Fruit fly (Drosophila melanogaster) whole organism, embryonic: Measurements from ENCODE around the gene Pkg21D.
A peak's percentile ranks its signal among the peaks of the same experiment; 100 is the strongest.

Experiments used
- Atf6 ChIP-seq: fragments of 200-800 bp; sonication (Bioruptor generic); IDR thresholded peaks from 2 replicates; pipeline ENCODE4 v1.3.6; 2022; ENCODE audit warnings: missing biosample characterization, missing genetic modification characterization
- CG10959 ChIP-seq: fragments of 200-800 bp; sonication (Bioruptor generic); IDR thresholded peaks from 2 replicates; pipeline ENCODE4 v1.3.6; 2022; ENCODE audit warnings: missing biosample characterization, missing genetic modification characterization
- CG11504 ChIP-seq: fragments of 200-800 bp; sonication (Bioruptor generic); optimal IDR thresholded peaks from 3 replicates; lab custom pipeline; 2019; ENCODE audit warnings: missing biosample characterization, mild to moderate bottlenecking, missing genetic modification characterization, moderate library complexity
- CG1603 ChIP-seq: fragments of 200-800 bp; sonication (Bioruptor generic); optimal IDR thresholded peaks from 2 replicates; lab custom pipeline; 2019; ENCODE audit warnings: missing biosample characterization, mild to moderate bottlenecking, missing genetic modification characterization, moderate library complexity
- CG17361 ChIP-seq: fragments of 200-800 bp; sonication (Bioruptor generic); IDR thresholded peaks from 3 replicates; pipeline ENCODE4 v1.3.6; 2022; ENCODE audit warnings: missing biosample characterization, missing genetic modification characterization
- CG2712 ChIP-seq: fragments of 200-800 bp; optimal IDR thresholded peaks from 3 replicates; lab custom pipeline; 2019; ENCODE audit warnings: missing biosample characterization, mild to moderate bottlenecking, missing genetic modification characterization, moderate library complexity
- CG31441 ChIP-seq: fragments of 200-800 bp; sonication (Bioruptor generic); IDR thresholded peaks from 2 replicates; pipeline ENCODE4 v1.3.6; 2022; ENCODE audit warnings: missing biosample characterization, missing genetic modification characterization
- CG33557 ChIP-seq: fragments of 200-800 bp; sonication (Bioruptor generic); optimal IDR thresholded peaks from 2 replicates; lab custom pipeline; 2019; ENCODE audit warnings: missing biosample characterization, mild to moderate bottlenecking, missing genetic modification characterization, moderate library complexity
- CG34422 ChIP-seq: fragments of 200-800 bp; sonication (Bioruptor generic); IDR thresholded peaks from 3 replicates; pipeline ENCODE4 v1.3.6; 2022; ENCODE audit warnings: missing biosample characterization, missing genetic modification characterization
- CG4328 ChIP-seq: fragments of 200-800 bp; sonication (Bioruptor generic); optimal IDR thresholded peaks from 3 replicates; lab custom pipeline; 2017; ENCODE audit warnings: missing biosample characterization, missing genetic modification reagents, missing genetic modification characterization
- CG5953 ChIP-seq: fragments of 200-800 bp; sonication (Bioruptor generic); IDR thresholded peaks from 2 replicates; pipeline ENCODE4 v1.3.6; 2022; ENCODE audit warnings: missing biosample characterization, missing genetic modification characterization
- CG7357 ChIP-seq: fragments of 200-800 bp; sonication (Bioruptor generic); IDR thresholded peaks from 3 replicates; pipeline ENCODE4 v1.3.6; 2022; ENCODE audit warnings: missing biosample characterization, missing genetic modification characterization
- CG8478 ChIP-seq: fragments of >200 bp; optimal IDR thresholded peaks from 2 replicates; lab custom pipeline; 2018
- CG9727 ChIP-seq: fragments of 200-800 bp; sonication (Bioruptor generic); optimal IDR thresholded peaks from 3 replicates; lab custom pipeline; 2017; ENCODE audit warnings: missing biosample characterization, mild to moderate bottlenecking, missing genetic modification characterization
- CG9797 ChIP-seq: fragments of 200-800 bp; sonication (Bioruptor generic); optimal IDR thresholded peaks from 3 replicates; lab custom pipeline; 2018; ENCODE audit warnings: missing biosample characterization, mild to moderate bottlenecking, missing genetic modification characterization
- Deaf1 ChIP-seq: fragments of 200-800 bp; optimal IDR thresholded peaks from 3 replicates; lab custom pipeline; 2019; ENCODE audit warnings: missing biosample characterization, mild to moderate bottlenecking, missing genetic modification characterization, moderate library complexity
- HLHmδ ChIP-seq: fragments of 200-800 bp; sonication (Bioruptor generic); optimal IDR thresholded peaks from 2 replicates; lab custom pipeline; 2018; ENCODE audit warnings: missing biosample characterization, mild to moderate bottlenecking, missing genetic modification characterization, moderate library complexity
- HmgZ ChIP-seq: fragments of 200-800 bp; sonication (Bioruptor generic); optimal IDR thresholded peaks from 2 replicates; lab custom pipeline; 2018; ENCODE audit warnings: missing biosample characterization, mild to moderate bottlenecking, missing genetic modification characterization
- Hr3 ChIP-seq: fragments of 200-800 bp; sonication (Bioruptor generic); optimal IDR thresholded peaks from 3 replicates; lab custom pipeline; 2016; ENCODE audit warnings: missing biosample characterization, missing genetic modification characterization
- Jarid2 ChIP-seq: fragments of 200-800 bp; sonication (Bioruptor generic); optimal IDR thresholded peaks from 3 replicates; lab custom pipeline; 2017; ENCODE audit warnings: mild to moderate bottlenecking, missing biosample characterization, missing genetic modification reagents, missing genetic modification characterization
- Max ChIP-seq: fragments of 200-800 bp; sonication (Bioruptor generic); optimal IDR thresholded peaks from 2 replicates; lab custom pipeline; 2016; ENCODE audit warnings: missing biosample characterization, mild to moderate bottlenecking, missing genetic modification characterization
- NC2α ChIP-seq: fragments of 200-800 bp; sonication (Bioruptor generic); optimal IDR thresholded peaks from 2 replicates; lab custom pipeline; 2016; ENCODE audit warnings: missing biosample characterization, missing genetic modification characterization
- Nf-YA ChIP-seq: fragments of 200-800 bp; sonication (Bioruptor generic); IDR thresholded peaks from 2 replicates; pipeline ENCODE4 v1.3.6; 2022; ENCODE audit warnings: missing biosample characterization, missing genetic modification characterization
- Ravus ChIP-seq: fragments of 200-800 bp; sonication (Bioruptor generic); IDR thresholded peaks from 2 replicates; pipeline ENCODE4 v1.3.6; 2022; ENCODE audit warnings: missing biosample characterization, missing genetic modification characterization
- Sox100B ChIP-seq: fragments of 200-800 bp; sonication (Bioruptor generic); optimal IDR thresholded peaks from 3 replicates; lab custom pipeline; 2018; ENCODE audit warnings: missing biosample characterization, mild to moderate bottlenecking, missing genetic modification characterization
- TFAM ChIP-seq: fragments of 200-800 bp; sonication (Bioruptor generic); optimal IDR thresholded peaks from 2 replicates; lab custom pipeline; 2017; ENCODE audit warnings: missing biosample characterization, missing genetic modification characterization, inconsistent platforms
- YL-1 ChIP-seq: fragments of 200-800 bp; sonication (Bioruptor generic); optimal IDR thresholded peaks from 3 replicates; lab custom pipeline; 2017; ENCODE audit warnings: missing biosample characterization, mild to moderate bottlenecking, missing genetic modification characterization
- ab ChIP-seq: fragments of 200-800 bp; sonication (Bioruptor generic); optimal IDR thresholded peaks from 2 replicates; lab custom pipeline; 2016; ENCODE audit warnings: missing biosample characterization, missing genetic modification characterization
- ac ChIP-seq: fragments of 200-800 bp; sonication (Bioruptor generic); optimal IDR thresholded peaks from 3 replicates; lab custom pipeline; 2017; ENCODE audit warnings: missing biosample characterization, mild to moderate bottlenecking, missing genetic modification characterization
- bab2 ChIP-seq: fragments of 200-800 bp; sonication (Bioruptor generic); optimal IDR thresholded peaks from 2 replicates; lab custom pipeline; 2016; ENCODE audit warnings: missing biosample characterization, missing genetic modification characterization
- bbx ChIP-seq: fragments of 200-800 bp; sonication (Bioruptor generic); IDR thresholded peaks from 2 replicates; pipeline ENCODE4 v1.3.6; 2022; ENCODE audit warnings: missing biosample characterization, missing genetic modification characterization; ENCODE audit not compliant: partially characterized antibody
- cad ChIP-seq: fragments of >200 bp; optimal IDR thresholded peaks from 2 replicates; lab custom pipeline; 2017; ENCODE audit warnings: missing biosample characterization, missing genetic modification characterization
- cato ChIP-seq: fragments of 200-800 bp; sonication (Bioruptor generic); optimal IDR thresholded peaks from 2 replicates; lab custom pipeline; 2016; ENCODE audit warnings: missing biosample characterization, missing genetic modification characterization, borderline replicate concordance
- ci ChIP-seq: fragments of 200-800 bp; sonication (Bioruptor generic); IDR thresholded peaks from 3 replicates; pipeline ENCODE4 v1.3.6; 2022; ENCODE audit warnings: missing biosample characterization, missing genetic modification characterization
- fd64A ChIP-seq: fragments of 200-800 bp; sonication (Bioruptor generic); optimal IDR thresholded peaks from 3 replicates; lab custom pipeline; 2018; ENCODE audit warnings: missing biosample characterization, mild to moderate bottlenecking, missing genetic modification characterization
- gcm2 ChIP-seq: fragments of 200-800 bp; sonication (Bioruptor generic); optimal IDR thresholded peaks from 2 replicates; lab custom pipeline; 2016; ENCODE audit warnings: missing biosample characterization, missing genetic modification characterization
- gfzf ChIP-seq: fragments of 200-800 bp; sonication (Bioruptor generic); optimal IDR thresholded peaks from 2 replicates; lab custom pipeline; 2016; ENCODE audit warnings: missing biosample characterization, mild to moderate bottlenecking, missing genetic modification characterization, moderate library complexity
- hb ChIP-seq: fragments of 200-800 bp; sonication (Bioruptor generic); IDR thresholded peaks from 3 replicates; pipeline ENCODE4 v1.3.6; 2022; ENCODE audit warnings: missing biosample characterization, missing genetic modification characterization; ENCODE audit not compliant: partially characterized antibody
- hth ChIP-seq: fragments of >200 bp; optimal IDR thresholded peaks from 2 replicates; lab custom pipeline; 2017; ENCODE audit warnings: inconsistent platforms
- ken ChIP-seq: fragments of 200-800 bp; sonication (Bioruptor generic); IDR thresholded peaks from 3 replicates; pipeline ENCODE4 v1.3.6; 2022; ENCODE audit warnings: missing biosample characterization, missing genetic modification characterization
- luna ChIP-seq: fragments of 200-800 bp; sonication (Bioruptor generic); optimal IDR thresholded peaks from 2 replicates; lab custom pipeline; 2016; ENCODE audit warnings: missing biosample characterization, missing genetic modification characterization
- nau ChIP-seq: fragments of 200-800 bp; sonication (Bioruptor generic); optimal IDR thresholded peaks from 3 replicates; lab custom pipeline; 2017; ENCODE audit warnings: missing biosample characterization, mild to moderate bottlenecking, missing genetic modification characterization, missing genetic modification reagents
- otp ChIP-seq: fragments of 200-800 bp; sonication (Bioruptor generic); IDR thresholded peaks from 3 replicates; pipeline ENCODE4, ENCODE4 v1.3.6; 2022; ENCODE audit warnings: missing biosample characterization, missing genetic modification characterization
- pum ChIP-seq: fragments of 200-800 bp; sonication (Bioruptor generic); optimal IDR thresholded peaks from 2 replicates; lab custom pipeline; 2016; ENCODE audit warnings: missing biosample characterization, missing genetic modification characterization
- shn ChIP-seq: fragments of 200-800 bp; sonication (Bioruptor generic); optimal IDR thresholded peaks from 3 replicates; lab custom pipeline; 2016; ENCODE audit warnings: missing biosample characterization, missing genetic modification characterization
- slbo ChIP-seq: fragments of 200-800 bp; sonication (Bioruptor generic); IDR thresholded peaks from 2 replicates; pipeline ENCODE4 v1.3.6; 2022; ENCODE audit warnings: missing biosample characterization, missing genetic modification characterization
- slp2 ChIP-seq: fragments of 200-800 bp; sonication (Bioruptor generic); optimal IDR thresholded peaks from 2 replicates; lab custom pipeline; 2016; ENCODE audit warnings: missing biosample characterization, missing genetic modification characterization
- sr ChIP-seq: fragments of 200-800 bp; sonication (Bioruptor generic); IDR thresholded peaks from 3 replicates; pipeline ENCODE4 v1.3.6; 2022; ENCODE audit warnings: missing biosample characterization, missing genetic modification characterization
- tup ChIP-seq: fragments of 200-800 bp; sonication (Bioruptor generic); optimal IDR thresholded peaks from 2 replicates; lab custom pipeline; 2016; ENCODE audit warnings: missing biosample characterization, mild to moderate bottlenecking, missing genetic modification characterization, moderate library complexity
- unpg ChIP-seq: fragments of 200-800 bp; sonication (Bioruptor generic); optimal IDR thresholded peaks from 3 replicates; lab custom pipeline; 2018; ENCODE audit warnings: missing biosample characterization, mild to moderate bottlenecking, missing genetic modification characterization, moderate library complexity
- vvl ChIP-seq: fragments of 200-800 bp; sonication (Bioruptor generic); IDR thresholded peaks from 2 replicates; pipeline ENCODE4 v1.3.6; 2022; ENCODE audit warnings: missing biosample characterization, missing genetic modification characterization

Gene Pkg21D

dm6 chr2L:821242-821985 is 30.8 kb upstream of the Pkg21D start, which contains the start of gene CG3662 (continued):
- TF ChIP-seq Hr3 (GFP tag; lab: Kevin White, UChicago) = no peak
- TF ChIP-seq Deaf1 (tag; lab: Kevin White, UChicago) = peak; percentile 85
- no peak for TF ChIP-seq CG33557
- no peak for TF ChIP-seq Sox100B (GFP tag; lab: Kevin White, UChicago)
- TF ChIP-seq bbx (GFP tag; lab: Robert Waterston, UW) = peak; percentile 33; the same call in 1 of the 2 replicates
- TF ChIP-seq Max (GFP tag; lab: Kevin White, UChicago) = no peak
- peak; percentile 11 for TF ChIP-seq HLHmδ (GFP tag; lab: Kevin White, UChicago)
- peak; percentile 97 for TF ChIP-seq gfzf
- no peak for TF ChIP-seq unpg (GFP tag; lab: Kevin White, UChicago)
- no peak for TF ChIP-seq bab2
- no peak for TF ChIP-seq hth (lab: Kevin White, UChicago)
- no peak for TF ChIP-seq CG17361 (GFP tag; lab: Robert Waterston, UW)
- TF ChIP-seq CG2712 (tag; lab: Kevin White, UChicago) = peak; percentile 29
- 0 out of 2 replicates have a peak, but pooled peaks have one; percentile 24 for TF ChIP-seq vvl (GFP tag; lab: Robert Waterston, UW)
- no peak for TF ChIP-seq Ravus (GFP tag; lab: Robert Waterston, UW)
- no peak for TF ChIP-seq CG4328
- TF ChIP-seq ken = no peak
- TF ChIP-seq CG1603 (tag; lab: Kevin White, UChicago) = peak; percentile 81
- no peak for TF ChIP-seq otp (GFP tag; lab: Robert Waterston, UW)
- no peak for TF ChIP-seq cato (GFP tag; lab: Kevin White, UChicago)
- no peak for TF ChIP-seq CG31441
- no peak for TF ChIP-seq CG7357 (GFP tag; lab: Robert Waterston, UW)
- TF ChIP-seq fd64A (GFP tag; lab: Kevin White, UChicago) = no peak
- TF ChIP-seq HmgZ (tag; lab: Kevin White, UChicago) = peak; percentile 82
- TF ChIP-seq CG5953 (GFP tag; lab: Robert Waterston, UW) = no peak
- TF ChIP-seq CG9727 (GFP tag; lab: Kevin White, UChicago) = no peak
- TF ChIP-seq ab (GFP tag; lab: Kevin White, UChicago) = no peak
- no peak for TF ChIP-seq CG10959 (GFP tag; lab: Robert Waterston, UW)
- no peak for TF ChIP-seq cad
- TF ChIP-seq shn = no peak
- no peak for TF ChIP-seq Nf-YA (GFP tag; lab: Robert Waterston, UW)
- TF ChIP-seq tup (GFP tag; lab: Kevin White, UChicago) = no peak
- no peak for TF ChIP-seq ac
- TF ChIP-seq ci (GFP tag; lab: Robert Waterston, UW) = peak; percentile 72; the same call in 2 of the 3 replicates
- TF ChIP-seq NC2α (GFP tag; lab: Kevin White, UChicago) = no peak
- no peak for TF ChIP-seq gcm2 (GFP tag; lab: Kevin White, UChicago)
- TF ChIP-seq Atf6 (GFP tag; lab: Robert Waterston, UW) = no peak
- TF ChIP-seq sr (GFP tag; lab: Robert Waterston, UW) = no peak
- TF ChIP-seq luna (GFP tag; lab: Kevin White, UChicago) = no peak
- TF ChIP-seq nau (GFP tag; lab: Kevin White, UChicago) = no peak
- TF ChIP-seq Jarid2 (GFP tag; lab: Kevin White, UChicago) = no peak
- peak; percentile 43; the same call in 1 of the 3 replicates for TF ChIP-seq CG34422 (GFP tag; lab: Robert Waterston, UW)
- no peak for TF ChIP-seq slbo (GFP tag; lab: Robert Waterston, UW)
- no peak for TF ChIP-seq CG8478
- peak; percentile 46 for TF ChIP-seq CG11504 (tag; lab: Kevin White, UChicago)
- peak; percentile 89 for TF ChIP-seq CG9797 (GFP tag; lab: Kevin White, UChicago)
- no peak for TF ChIP-seq pum (GFP tag; lab: Kevin White, UChicago)
- TF ChIP-seq YL-1 = peak; percentile 77
- TF ChIP-seq slp2 (GFP tag; lab: Kevin White, UChicago) = no peak
- TF ChIP-seq hb (GFP tag; lab: Robert Waterston, UW) = no peak
- TF ChIP-seq TFAM (GFP tag; lab: Kevin White, UChicago) = no peak
